Worm (Caenorhabditis elegans) whole organism, L3 larva: ENCODE measurements around the gene D1054.1.

Experiments used
- mdl-1 ChIP-seq: fragments of 150-350 bp; optimal IDR thresholded peaks from 2 replicates; lab custom pipeline; 2014; ENCODE audit warnings: missing biosample characterization, missing genetic modification characterization
- nhr-25 ChIP-seq: sonication (generic microtip); optimal IDR thresholded peaks from 2 replicates; lab custom pipeline; 2017; ENCODE audit warnings: missing biosample characterization, missing genetic modification characterization
- nhr-28 ChIP-seq: fragments of 150-350 bp; optimal IDR thresholded peaks from 2 replicates; lab custom pipeline; 2014; ENCODE audit warnings: missing biosample characterization, missing genetic modification characterization
- nhr-77 ChIP-seq: fragments of 150-350 bp; optimal IDR thresholded peaks from 2 replicates; lab custom pipeline; 2014; ENCODE audit warnings: missing biosample characterization, missing genetic modification characterization
- pha-4 ChIP-seq: fragments of 150-350 bp; optimal IDR thresholded peaks from 2 replicates; lab custom pipeline; 2014; ENCODE audit warnings: missing biosample characterization, missing genetic modification reagents, missing genetic modification characterization
- pqm-1 ChIP-seq: fragments of 150-350 bp; optimal IDR thresholded peaks from 2 replicates; lab custom pipeline; 2017; ENCODE audit warnings: missing biosample characterization, missing genetic modification characterization, inconsistent platforms
- snpc-4 ChIP-seq: fragments of 150-350 bp; optimal IDR thresholded peaks from 2 replicates; lab custom pipeline; 2014; ENCODE audit warnings: missing biosample characterization, missing genetic modification characterization

DNA sequence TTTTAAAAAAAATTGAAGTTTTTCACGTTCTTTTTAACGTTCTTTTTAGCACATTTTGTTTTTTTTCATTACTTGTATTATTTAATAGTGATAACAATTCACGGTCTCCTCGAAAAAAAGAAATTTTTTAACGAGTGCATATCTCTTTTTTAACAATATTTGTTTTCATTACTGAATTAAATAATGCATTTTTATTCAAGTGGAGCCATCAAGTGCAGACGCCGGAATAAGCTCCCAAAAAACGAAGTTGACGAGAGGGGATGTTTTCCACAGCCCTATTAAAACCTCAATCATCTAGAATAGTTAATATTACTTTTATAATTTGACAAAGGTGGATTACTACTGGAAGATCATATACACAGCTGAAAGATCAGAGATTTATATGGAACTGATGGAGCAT lies 13.3 kb downstream of the D1054.1 start, which contains the start of gene irld-6:
- TF ChIP-seq mdl-1 (tag; lab: Kevin White, UChicago) (no peak), nhr-28 (tag; lab: Kevin White, UChicago) (no peak), pha-4 (tag; lab: Kevin White, UChicago) (no peak), pqm-1 (tag; lab: Kevin White, UChicago) (no peak), nhr-25 (no peak), snpc-4 (tag; lab: Kevin White, UChicago) (no peak), nhr-77 (tag; lab: Kevin White, UChicago) (no peak)
